Worm (Caenorhabditis elegans): ENCODE measurements around the gene pssy-2.

Gene pssy-2

DNA sequence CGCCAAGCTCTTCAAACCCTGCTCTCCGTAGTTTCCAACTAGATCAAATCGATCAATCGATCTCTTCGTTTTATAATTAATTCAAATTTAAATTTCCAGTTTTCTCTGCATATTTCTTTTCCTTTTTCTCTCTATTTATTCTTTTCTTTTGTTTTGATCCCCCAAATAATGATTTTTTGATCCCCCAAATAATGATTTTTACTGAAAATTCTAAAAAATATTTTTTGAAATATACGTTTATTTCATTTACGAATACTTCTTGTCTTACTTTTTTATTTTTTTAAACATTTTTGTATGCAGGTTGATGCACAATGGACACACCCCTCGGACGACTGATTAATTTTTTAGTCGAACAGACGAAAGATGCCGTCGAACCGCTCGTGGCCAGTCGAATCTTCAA lies 31.8 kb downstream of the pssy-2 start, which contains the start of gene T28A8.4:
TSS of gene T28A8.4 (plus strand) at position 301 of the 400 bp plus-strand sequence.
- TF ChIP-seq ama-1 (optimal IDR thresholded peaks at IDR 0.05) (no peak), hmg-4 (GFP tag; optimal IDR thresholded peaks at IDR 0.05) (no peak), scrt-1 (GFP tag; IDR thresholded peaks at IDR 0.05) (no peak), ets-7 (tag; optimal IDR thresholded peaks at IDR 0.05) (no peak), F13C5.2 (tag; optimal IDR thresholded peaks at IDR 0.05) (no peak), hmbx-1 (tag; optimal IDR thresholded peaks at IDR 0.05) (no peak), tbx-37 (GFP tag; conservative IDR thresholded peaks at IDR 0.05) (no peak)

DNA sequence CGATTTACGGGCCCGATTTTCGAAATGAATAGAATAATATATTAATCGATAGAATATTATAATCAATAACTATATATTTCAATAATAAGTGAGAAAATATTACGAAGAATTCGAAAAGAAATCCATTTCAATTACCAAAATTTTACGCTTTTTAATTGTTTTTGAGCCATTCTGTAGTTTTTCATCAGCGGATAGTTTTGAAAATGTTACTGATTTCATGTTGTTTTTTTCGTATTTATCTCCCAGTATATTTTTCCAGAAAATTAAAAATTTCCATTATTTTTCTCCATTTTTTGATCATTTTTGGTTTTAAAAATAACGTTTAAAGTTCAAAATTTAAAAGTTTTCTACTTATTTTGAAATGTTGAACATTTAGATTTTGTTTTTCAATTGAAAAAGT lies 34.1 kb downstream of the pssy-2 start, which contains the start of gene T28A8.3:
TSS of gene T28A8.3 (plus strand) at position 301 of the 400 bp plus-strand sequence.
- TF ChIP-seq tbx-37 (GFP tag; conservative IDR thresholded peaks at IDR 0.05): no peak
- no peak for TF ChIP-seq aly-1 (tag; optimal IDR thresholded peaks at IDR 0.05)
- TF ChIP-seq ama-1 (optimal IDR thresholded peaks at IDR 0.05): no peak
- no peak for TF ChIP-seq hmbx-1 (tag; optimal IDR thresholded peaks at IDR 0.05)
- no peak for TF ChIP-seq B0310.2 (tag; optimal IDR thresholded peaks at IDR 0.05)
- TF ChIP-seq ceh-13 (GFP tag; optimal IDR thresholded peaks at IDR 0.05): no peak
- no peak for TF ChIP-seq hmg-4 (GFP tag; optimal IDR thresholded peaks at IDR 0.05)
- no peak for TF ChIP-seq tbx-11 (GFP tag; IDR thresholded peaks at IDR 0.05)
- TF ChIP-seq flt-1 (GFP tag; IDR thresholded peaks at IDR 0.05): no peak
- no peak for TF ChIP-seq hnd-1 (tag; optimal IDR thresholded peaks at IDR 0.05)
- no peak for TF ChIP-seq tra-4 (tag; optimal IDR thresholded peaks at IDR 0.05)

DNA sequence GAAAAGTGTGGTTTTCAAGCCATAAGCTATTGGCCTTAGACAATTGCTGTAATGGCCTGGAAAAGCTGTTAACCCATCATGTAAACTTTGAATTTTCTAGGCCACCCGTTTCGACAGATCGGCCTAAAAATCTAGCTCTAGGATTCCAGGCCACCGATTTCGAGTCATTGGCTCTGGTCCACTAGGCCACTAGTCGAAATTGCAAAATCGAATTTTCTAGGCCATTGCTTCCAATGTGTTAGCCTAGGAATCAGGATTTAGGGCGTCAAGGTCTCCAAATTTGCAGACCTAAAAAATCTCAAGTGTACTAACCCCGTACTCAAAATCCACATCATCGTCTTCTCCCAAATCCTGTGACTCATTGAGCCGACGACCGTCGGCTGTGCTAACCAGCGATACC lies 39.1 kb downstream of the pssy-2 start:
- TF ChIP-seq aly-1 (tag; optimal IDR thresholded peaks at IDR 0.05): no peak
- no peak for TF ChIP-seq tra-4 (tag; optimal IDR thresholded peaks at IDR 0.05)
- TF ChIP-seq ets-7 (tag; optimal IDR thresholded peaks at IDR 0.05): no peak
- TF ChIP-seq ama-1 (optimal IDR thresholded peaks at IDR 0.05): no peak
- no peak for TF ChIP-seq F13C5.2 (tag; optimal IDR thresholded peaks at IDR 0.05)
- no peak for TF ChIP-seq hmg-4 (GFP tag; optimal IDR thresholded peaks at IDR 0.05)
- TF ChIP-seq ceh-13 (GFP tag; optimal IDR thresholded peaks at IDR 0.05): no peak
- no peak for TF ChIP-seq ceh-36 (tag; optimal IDR thresholded peaks at IDR 0.05)
- TF ChIP-seq hnd-1 (tag; optimal IDR thresholded peaks at IDR 0.05): no peak
- TF ChIP-seq B0310.2 (tag; optimal IDR thresholded peaks at IDR 0.05): no peak
- TF ChIP-seq tbx-11 (GFP tag; IDR thresholded peaks at IDR 0.05): no peak
- no peak for TF ChIP-seq scrt-1 (GFP tag; IDR thresholded peaks at IDR 0.05)

DNA sequence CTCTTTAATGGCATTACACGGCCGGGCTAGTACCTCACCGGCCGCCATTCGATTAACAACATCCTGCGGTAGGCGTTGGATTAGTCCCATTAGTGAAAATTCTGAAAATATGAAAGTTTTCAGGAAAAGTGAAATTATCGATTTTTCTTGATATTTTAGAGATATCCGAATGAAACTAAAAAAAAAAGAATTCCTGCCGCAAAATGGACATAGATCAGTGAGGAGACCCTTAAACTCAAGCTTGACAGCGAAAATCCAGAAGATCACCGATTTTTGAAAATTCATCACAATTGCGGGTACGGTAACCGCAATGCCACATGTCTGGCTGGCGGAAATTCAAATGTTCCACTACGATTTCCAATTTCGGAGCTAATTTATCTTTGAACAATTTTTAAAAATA lies 42.9 kb downstream of the pssy-2 start, which contains the start of gene mlh-1:
TSS of gene mlh-1 (minus strand) at position 101 of the 400 bp plus-strand sequence.
- TF ChIP-seq tbx-37 (GFP tag; conservative IDR thresholded peaks at IDR 0.05): no peak
- TF ChIP-seq tbx-11 (GFP tag; IDR thresholded peaks at IDR 0.05): no peak
- TF ChIP-seq ceh-13 (GFP tag; optimal IDR thresholded peaks at IDR 0.05): no peak
- no peak for TF ChIP-seq tra-4 (tag; optimal IDR thresholded peaks at IDR 0.05)
- no peak for TF ChIP-seq pes-1 (GFP tag; IDR thresholded peaks at IDR 0.05)
- no peak for TF ChIP-seq hnd-1 (tag; optimal IDR thresholded peaks at IDR 0.05)
- TF ChIP-seq ets-7 (tag; optimal IDR thresholded peaks at IDR 0.05): no peak

DNA sequence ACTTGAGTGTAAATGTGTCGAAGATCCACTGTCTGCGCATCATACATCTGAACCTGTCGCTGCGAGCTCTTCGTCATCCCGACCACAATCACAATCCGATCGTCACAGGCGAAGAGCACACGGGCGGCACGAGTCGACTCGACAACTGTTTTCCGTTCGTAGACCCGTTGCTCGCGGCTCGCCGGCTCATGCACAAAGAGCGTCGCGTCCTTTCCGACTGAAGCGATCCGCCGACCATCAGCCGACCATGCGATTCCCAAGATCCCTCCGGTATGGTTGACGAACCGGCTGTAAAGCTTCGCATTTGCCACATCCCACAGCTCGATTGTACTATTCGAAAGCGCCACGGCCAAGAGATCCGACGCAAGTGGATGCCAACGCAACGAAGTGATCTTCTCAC lies 46.8 kb downstream of the pssy-2 start:
- TF ChIP-seq sea-1 (GFP tag; conservative IDR thresholded peaks at IDR 0.05) (no peak), hnd-1 (tag; optimal IDR thresholded peaks at IDR 0.05) (no peak), tbx-37 (GFP tag; conservative IDR thresholded peaks at IDR 0.05) (no peak), tbx-11 (GFP tag; IDR thresholded peaks at IDR 0.05) (no peak)

DNA sequence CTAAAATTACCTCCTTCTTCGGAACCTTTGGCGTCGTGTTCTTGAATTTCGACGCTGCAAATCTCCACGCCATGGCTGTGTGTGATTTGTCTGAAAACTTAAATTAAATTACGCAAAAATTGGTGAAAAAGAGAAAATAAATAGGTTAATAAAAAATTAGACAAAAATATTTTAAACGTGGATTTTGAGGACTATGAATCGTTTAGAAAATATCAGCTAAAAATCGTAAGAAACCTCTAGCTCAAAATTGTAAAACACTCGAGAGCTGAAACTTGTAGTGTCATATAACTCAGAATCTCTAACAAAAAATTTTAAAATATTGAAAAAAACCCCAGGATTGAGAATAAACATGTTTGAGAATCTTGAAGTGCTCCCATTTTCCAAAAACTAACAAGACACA lies 52.4 kb downstream of the pssy-2 start, which contains the start of gene pod-1:
TSS of gene pod-1 (minus strand) at position 101 of the 400 bp plus-strand sequence.
- TF ChIP-seq tbx-11 (GFP tag; IDR thresholded peaks at IDR 0.05): no peak
- TF ChIP-seq sea-1 (GFP tag; conservative IDR thresholded peaks at IDR 0.05): no peak
- no peak for TF ChIP-seq ceh-13 (GFP tag; optimal IDR thresholded peaks at IDR 0.05)
- no peak for TF ChIP-seq F13C5.2 (tag; optimal IDR thresholded peaks at IDR 0.05)
- no peak for TF ChIP-seq hmbx-1 (tag; optimal IDR thresholded peaks at IDR 0.05)
- TF ChIP-seq ets-7 (tag; optimal IDR thresholded peaks at IDR 0.05): no peak
- TF ChIP-seq aly-1 (tag; optimal IDR thresholded peaks at IDR 0.05): no peak
- TF ChIP-seq ama-1 (optimal IDR thresholded peaks at IDR 0.05): no peak
- no peak for TF ChIP-seq hnd-1 (tag; optimal IDR thresholded peaks at IDR 0.05)

Measured in whole organism, early embryonic.